Worm (Caenorhabditis elegans) whole organism, L4/young adult: Measurements from ENCODE around the gene top-3.

Experiments
- dao-5 ChIP-seq: sonication (generic microtip); optimal IDR thresholded peaks from 2 replicates; lab custom pipeline; 2016; ENCODE audit warnings: missing genotype, missing genetic modification characterization, moderate library complexity, missing compliant biosample characterization
- him-1 ChIP-seq: sonication (generic microtip); optimal IDR thresholded peaks from 2 replicates; lab custom pipeline; 2016; ENCODE audit warnings: missing genotype, missing genetic modification reagents, missing genetic modification characterization, missing compliant biosample characterization

ce11 chrIII:11982474-11982873, 22.5 kb upstream of the top-3 start:
- TF ChIP-seq dao-5 (tag; lab: Kevin White, UChicago), result no peak
- TF ChIP-seq him-1 (tag; lab: Kevin White, UChicago), result no peak
